Worm (Caenorhabditis elegans) whole organism, mixed stage, embryonic: ENCODE results near the gene ZC239.21.

Source experiments
- ceh-43 ChIP-seq: fragments of 200-800 bp; sonication (Bioruptor generic); optimal IDR thresholded peaks from 2 replicates; lab custom pipeline; 2018; ENCODE audit warnings: mild to moderate bottlenecking, missing genetic modification characterization, moderate library complexity, missing compliant biosample characterization
- mep-1 ChIP-seq: fragments of 150-350 bp; optimal IDR thresholded peaks from 2 replicates; lab custom pipeline; 2017; ENCODE audit warnings: missing biosample characterization, missing genetic modification reagents, missing genetic modification characterization, inconsistent platforms
- nhr-28 ChIP-seq: fragments of 150-350 bp; optimal IDR thresholded peaks from 2 replicates; lab custom pipeline; 2014; ENCODE audit warnings: missing biosample characterization, missing genetic modification characterization
- unc-62 ChIP-seq: fragments of 150-350 bp; optimal IDR thresholded peaks from 2 replicates; lab custom pipeline; 2014; ENCODE audit warnings: missing biosample characterization, missing genetic modification reagents, missing genetic modification characterization

DNA sequence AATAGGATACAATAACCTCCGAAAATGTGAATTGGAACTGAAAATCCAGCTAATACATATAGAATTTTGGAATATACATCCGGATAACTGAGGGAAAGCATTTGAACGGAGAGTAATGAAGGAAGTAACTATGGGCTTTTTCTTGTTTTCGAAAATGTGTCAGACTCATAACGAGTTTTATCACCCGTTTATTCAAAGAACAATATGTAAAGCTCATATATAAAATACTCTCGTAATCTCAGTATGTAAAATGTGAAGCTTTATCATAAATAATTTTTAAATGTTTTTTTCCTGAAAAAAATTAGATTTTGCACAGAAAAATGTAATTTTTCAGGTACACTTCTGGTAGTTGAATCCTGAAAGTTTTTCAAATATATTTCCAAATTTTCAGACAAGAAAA lies 23.7 kb downstream of the ZC239.21 start, which contains the start of gene srh-297:
- TF ChIP-seq mep-1 (tag; lab: Kevin White, UChicago) (no peak), nhr-28 (tag; lab: Kevin White, UChicago) (no peak), unc-62 (GFP tag; lab: Kevin White, UChicago) (no peak), ceh-43 (no peak)
